Fruit fly (Drosophila melanogaster) whole organism, embryonic: ENCODE results near the gene CG9503.

ENCODE experiments used
- Atf-2 ChIP-seq: fragments of 200-800 bp; sonication (Bioruptor generic); optimal IDR thresholded peaks from 2 replicates; lab custom pipeline; 2016; ENCODE audit warnings: missing biosample characterization, missing genetic modification characterization
- CG1024 ChIP-seq: fragments of 200-800 bp; sonication (Bioruptor generic); IDR thresholded peaks from 2 replicates; pipeline ENCODE4 v1.3.6; 2022; ENCODE audit warnings: missing biosample characterization, missing genetic modification characterization
- CG10267 ChIP-seq: fragments of 200-800 bp; sonication (Bioruptor generic); optimal IDR thresholded peaks from 2 replicates; lab custom pipeline; 2018; ENCODE audit warnings: missing biosample characterization, mild to moderate bottlenecking, missing genetic modification characterization, moderate library complexity
- CG14014 ChIP-seq: fragments of 200-800 bp; sonication (Bioruptor generic); IDR thresholded peaks from 2 replicates; pipeline ENCODE4 v1.3.6; 2022; ENCODE audit warnings: missing biosample characterization, missing genetic modification characterization
- CG16779 ChIP-seq: fragments of 200-800 bp; sonication (Bioruptor generic); IDR thresholded peaks from 2 replicates; pipeline ENCODE4 v1.3.6; 2022; ENCODE audit warnings: missing biosample characterization, missing genetic modification characterization
- CG5180 ChIP-seq: fragments of 200-800 bp; sonication (Bioruptor generic); optimal IDR thresholded peaks from 3 replicates; lab custom pipeline; 2017; ENCODE audit warnings: missing biosample characterization, missing genetic modification characterization, mild to moderate bottlenecking, moderate library complexity, missing genetic modification reagents
- CG7928 ChIP-seq: fragments of 200-800 bp; sonication (Bioruptor generic); optimal IDR thresholded peaks from 2 replicates; lab custom pipeline; 2017; ENCODE audit warnings: missing biosample characterization, mild to moderate bottlenecking, missing genetic modification characterization
- CG8924 ChIP-seq: fragments of 200-800 bp; optimal IDR thresholded peaks from 3 replicates; lab custom pipeline; 2019; ENCODE audit warnings: missing biosample characterization, mild to moderate bottlenecking, missing genetic modification characterization, moderate library complexity
- CG9215 ChIP-seq: fragments of 200-800 bp; sonication (Bioruptor generic); IDR thresholded peaks from 2 replicates; pipeline ENCODE4 v1.3.6; 2022; ENCODE audit warnings: missing biosample characterization, missing genetic modification characterization
- CG9817 ChIP-seq: fragments of 200-800 bp; sonication (Bioruptor generic); optimal IDR thresholded peaks from 2 replicates; lab custom pipeline; 2018; ENCODE audit warnings: missing biosample characterization, mild to moderate bottlenecking, missing genetic modification characterization, moderate library complexity
- Chrac-16 ChIP-seq: fragments of 200-800 bp; sonication (Bioruptor generic); optimal IDR thresholded peaks from 3 replicates; lab custom pipeline; 2016; ENCODE audit warnings: missing biosample characterization, missing genetic modification characterization
- GATAe ChIP-seq: fragments of 200-800 bp; sonication (Bioruptor generic); conservative IDR thresholded peaks from 2 replicates; pipeline ENCODE4 v1.3.6; 2022; ENCODE audit warnings: missing biosample characterization, missing genetic modification characterization
- MTF-1 ChIP-seq: fragments of 200-800 bp; sonication (Bioruptor generic); optimal IDR thresholded peaks from 2 replicates; lab custom pipeline; 2018; ENCODE audit warnings: missing biosample characterization, mild to moderate bottlenecking, missing genetic modification characterization, borderline replicate concordance
- Med ChIP-seq: fragments of 200-800 bp; sonication (Bioruptor generic); peaks from one replicate; lab custom pipeline; 2016; ENCODE audit warnings: missing biosample characterization, missing genetic modification characterization, mild to moderate bottlenecking, inconsistent platforms, moderate library complexity
- Neu2 ChIP-seq: fragments of 200-800 bp; sonication (Bioruptor generic); optimal IDR thresholded peaks from 3 replicates; lab custom pipeline; 2016; ENCODE audit warnings: missing biosample characterization, missing genetic modification characterization, borderline replicate concordance
- Oaz ChIP-seq: fragments of 200-800 bp; sonication (Bioruptor generic); IDR thresholded peaks from 2 replicates; pipeline ENCODE4 v1.3.6; 2022; ENCODE audit warnings: missing biosample characterization, missing genetic modification characterization
- Spps ChIP-seq: fragments of 200-800 bp; sonication (Bioruptor generic); optimal IDR thresholded peaks from 2 replicates; lab custom pipeline; 2018; ENCODE audit warnings: missing biosample characterization, mild to moderate bottlenecking, missing genetic modification characterization
- Xbp1 ChIP-seq: fragments of 200-800 bp; sonication (Bioruptor generic); optimal IDR thresholded peaks from 3 replicates; lab custom pipeline; 2016; ENCODE audit warnings: missing biosample characterization, mild to moderate bottlenecking, missing genetic modification characterization
- amos ChIP-seq: fragments of 200-800 bp; sonication (Bioruptor generic); IDR thresholded peaks from 2 replicates; pipeline ENCODE4 v1.3.6; 2022; ENCODE audit warnings: missing biosample characterization, missing genetic modification characterization; ENCODE audit not compliant: partially characterized antibody
- bbx ChIP-seq: fragments of 200-800 bp; sonication (Bioruptor generic); IDR thresholded peaks from 2 replicates; pipeline ENCODE4 v1.3.6; 2022; ENCODE audit warnings: missing biosample characterization, missing genetic modification characterization; ENCODE audit not compliant: partially characterized antibody
- croc ChIP-seq: fragments of 200-800 bp; sonication (Bioruptor generic); conservative IDR thresholded peaks from 3 replicates; pipeline ENCODE4 v1.3.6; 2022; ENCODE audit warnings: missing biosample characterization, missing genetic modification characterization
- crol ChIP-seq: fragments of 200-800 bp; sonication (Bioruptor generic); IDR thresholded peaks from 2 replicates; pipeline ENCODE4 v1.3.6; 2022; ENCODE audit warnings: missing biosample characterization, missing genetic modification characterization
- dmrt11E ChIP-seq: fragments of 200-800 bp; sonication (Bioruptor generic); optimal IDR thresholded peaks from 3 replicates; lab custom pipeline; 2018; ENCODE audit warnings: missing biosample characterization, mild to moderate bottlenecking, missing genetic modification characterization, moderate library complexity
- dpn ChIP-seq, 2 experiments: fragments of 200-800 bp; sonication (Bioruptor generic); optimal IDR thresholded peaks; 3 replicates each; lab custom pipeline; 2016; ENCODE audit warnings: missing biosample characterization in 2 of 2, missing genetic modification characterization in 2 of 2
- dysf ChIP-seq: fragments of 200-800 bp; sonication (Bioruptor generic); IDR thresholded peaks from 3 replicates; pipeline ENCODE4 v1.3.6; 2022; ENCODE audit warnings: missing biosample characterization, missing genetic modification characterization
- fru ChIP-seq: fragments of >200 bp; optimal IDR thresholded peaks from 2 replicates; lab custom pipeline; 2017
- ftz-f1 ChIP-seq: fragments of 200-800 bp; sonication (Bioruptor generic); optimal IDR thresholded peaks from 2 replicates; lab custom pipeline; 2016; ENCODE audit warnings: missing biosample characterization, missing genetic modification characterization
- grn ChIP-seq: fragments of 200-800 bp; sonication (Bioruptor generic); optimal IDR thresholded peaks from 3 replicates; lab custom pipeline; 2017; ENCODE audit warnings: missing biosample characterization, missing genetic modification characterization
- ham ChIP-seq: fragments of 200-800 bp; sonication (Bioruptor generic); IDR thresholded peaks from 2 replicates; pipeline ENCODE4 v1.3.6; 2022; ENCODE audit warnings: missing biosample characterization, missing genetic modification characterization
- inv ChIP-seq: fragments of 200-800 bp; sonication (Bioruptor generic); IDR thresholded peaks from 2 replicates; pipeline ENCODE4 v1.3.6; 2022; ENCODE audit warnings: missing biosample characterization, missing genetic modification characterization; ENCODE audit not compliant: partially characterized antibody
- kay ChIP-seq: fragments of 200-800 bp; sonication (Bioruptor generic); optimal IDR thresholded peaks from 2 replicates; lab custom pipeline; 2016; ENCODE audit warnings: missing biosample characterization, missing genetic modification characterization
- mirr ChIP-seq: fragments of 200-800 bp; sonication (Bioruptor generic); optimal IDR thresholded peaks from 3 replicates; lab custom pipeline; 2018; ENCODE audit warnings: missing biosample characterization, mild to moderate bottlenecking, missing genetic modification characterization
- org-1 ChIP-seq: fragments of 200-800 bp; sonication (Bioruptor generic); optimal IDR thresholded peaks from 2 replicates; lab custom pipeline; 2017; ENCODE audit warnings: missing biosample characterization, missing genetic modification characterization
- peb ChIP-seq: fragments of 200-800 bp; sonication (Bioruptor generic); IDR thresholded peaks from 2 replicates; pipeline ENCODE4 v1.3.6; 2022; ENCODE audit warnings: missing biosample characterization, missing genetic modification characterization
- ro ChIP-seq: fragments of 200-800 bp; sonication (Bioruptor generic); IDR thresholded peaks from 2 replicates; pipeline ENCODE4 v1.3.6; 2022; ENCODE audit warnings: missing biosample characterization, missing genetic modification characterization
- sc ChIP-seq, 3 experiments: fragments of >200 bp in 2 of 3; fragments of 200-800 bp in 1 of 3; sonication (Bioruptor generic) in 1 of 3; optimal IDR thresholded peaks; 2 replicates in 2 of 3; 3 replicates in 1 of 3; lab custom pipeline; 2017; ENCODE audit warnings: mild to moderate bottlenecking in 1 of 3, missing biosample characterization in 1 of 3, missing genetic modification characterization in 1 of 3, missing genetic modification reagents in 1 of 3
- sens ChIP-seq: fragments of 200-800 bp; sonication (Bioruptor generic); peaks from one replicate; lab custom pipeline; 2016; ENCODE audit warnings: missing biosample characterization, missing genetic modification characterization
- so ChIP-seq: fragments of 200-800 bp; sonication (Bioruptor generic); IDR thresholded peaks from 3 replicates; pipeline ENCODE4 v1.3.6; 2022; ENCODE audit warnings: missing biosample characterization, missing genetic modification characterization
- sug ChIP-seq: fragments of 200-800 bp; optimal IDR thresholded peaks from 2 replicates; lab custom pipeline; 2019; ENCODE audit warnings: missing biosample characterization, mild to moderate bottlenecking, missing genetic modification characterization, moderate library complexity
- tin ChIP-seq: fragments of 200-800 bp; sonication (Bioruptor generic); optimal IDR thresholded peaks from 3 replicates; lab custom pipeline; 2016; ENCODE audit warnings: missing biosample characterization, missing genetic modification characterization
- trh ChIP-seq: fragments of 200-800 bp; sonication (Bioruptor generic); optimal IDR thresholded peaks from 2 replicates; lab custom pipeline; 2016; ENCODE audit warnings: missing biosample characterization, missing genetic modification characterization

CG9503 gene

DNA sequence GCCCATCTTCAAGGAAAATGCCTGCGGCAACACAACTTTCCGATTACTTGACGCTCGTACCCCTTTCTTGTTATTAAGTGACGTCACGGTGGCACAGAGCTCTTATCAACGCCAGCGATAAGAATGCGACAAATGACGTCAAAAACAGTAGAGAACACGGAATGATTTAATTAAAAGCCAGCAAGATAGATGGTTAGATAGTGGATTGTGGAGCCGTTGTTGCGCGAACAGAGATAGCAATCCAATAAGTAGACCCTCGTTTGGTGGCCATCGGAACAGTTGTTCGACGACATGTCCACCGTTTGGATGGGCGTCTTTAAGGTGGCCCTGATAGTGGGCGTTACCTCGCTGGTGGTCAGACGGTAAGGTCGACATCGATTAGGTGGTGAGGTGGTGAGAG is 6.5 kb upstream of the CG9503 start (continued):
- TF ChIP-seq CG10267 (tag; lab: Kevin White, UChicago): no peak
- TF ChIP-seq CG8924: no peak
- no peak for TF ChIP-seq crol (GFP tag; lab: Robert Waterston, UW)
- TF ChIP-seq ro (GFP tag; lab: Robert Waterston, UW): no peak
- TF ChIP-seq ftz-f1 (GFP tag; lab: Kevin White, UChicago): no peak
- no peak for TF ChIP-seq dpn (GFP tag; optimal IDR thresholded peaks at IDR 0.05; lab: Kevin White, UChicago)
- TF ChIP-seq CG9215 (GFP tag; lab: Robert Waterston, UW): no peak
- no peak for TF ChIP-seq CG14014 (GFP tag; lab: Robert Waterston, UW)
- TF ChIP-seq peb (GFP tag; lab: Robert Waterston, UW): no peak
- no peak for TF ChIP-seq CG7928 (GFP tag; lab: Kevin White, UChicago)
- peak; percentile 52 for TF ChIP-seq Med (GFP tag; lab: Kevin White, UChicago)
- TF ChIP-seq fru (lab: Kevin White, UChicago): no peak
- no peak for TF ChIP-seq MTF-1 (GFP tag; lab: Kevin White, UChicago)
- peak; percentile 98 for TF ChIP-seq grn (GFP tag; lab: Kevin White, UChicago)
- TF ChIP-seq mirr (GFP tag; lab: Kevin White, UChicago): peak; percentile 75
- no peak for TF ChIP-seq CG5180 (GFP tag; lab: Kevin White, UChicago)
- TF ChIP-seq inv: no peak
- TF ChIP-seq croc: no peak
- TF ChIP-seq sens: no peak
- TF ChIP-seq so (GFP tag; lab: Robert Waterston, UW): no peak
- no peak for TF ChIP-seq dysf (GFP tag; lab: Robert Waterston, UW)
- peak; percentile 80 for TF ChIP-seq sug (tag; lab: Kevin White, UChicago)
- TF ChIP-seq GATAe (GFP tag; lab: Robert Waterston, UW): no peak
- no peak for TF ChIP-seq org-1

DNA sequence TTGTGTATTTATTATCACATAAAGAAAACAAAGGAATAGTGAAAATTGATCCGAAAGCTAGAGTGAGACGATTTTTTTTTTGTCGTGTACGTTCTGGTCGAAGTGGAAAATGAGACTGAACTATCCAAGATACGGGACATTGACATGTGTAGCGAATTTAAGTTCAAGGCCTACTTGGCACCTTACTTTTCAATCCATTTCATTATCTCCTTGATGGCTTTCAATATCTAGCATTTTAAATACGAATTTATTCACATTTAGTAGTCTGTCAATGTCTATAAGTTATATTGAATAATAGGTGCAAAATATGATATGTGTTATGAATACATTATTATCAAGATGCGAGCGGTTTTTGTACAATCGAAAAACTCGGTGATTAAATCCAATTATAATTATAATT is 5.6 kb upstream of the CG9503 start, which contains the start of gene CG32591:
CG32591 (minus strand) TSS at position 101 of the 400 bp plus-strand sequence.
- TF ChIP-seq dmrt11E (tag; lab: Kevin White, UChicago): no peak
- no peak for TF ChIP-seq Xbp1
- TF ChIP-seq CG9817 (tag; lab: Kevin White, UChicago): no peak
- TF ChIP-seq Chrac-16 (GFP tag; lab: Kevin White, UChicago): no peak
- TF ChIP-seq bbx (GFP tag; lab: Robert Waterston, UW): no peak
- TF ChIP-seq trh (GFP tag; lab: Kevin White, UChicago): no peak
- TF ChIP-seq sc (optimal IDR thresholded peaks at IDR 0.05; lab: Kevin White, UChicago): no peak
- no peak for TF ChIP-seq sc (GFP tag; optimal IDR thresholded peaks at IDR 0.05; lab: Kevin White, UChicago)
- no peak for TF ChIP-seq CG1024 (GFP tag; lab: Robert Waterston, UW)
- TF ChIP-seq Oaz (GFP tag; lab: Robert Waterston, UW): no peak
- TF ChIP-seq kay (GFP tag; lab: Kevin White, UChicago): no peak
- no peak for TF ChIP-seq tin
- TF ChIP-seq amos: no peak
- no peak for TF ChIP-seq CG5180 (GFP tag; lab: Kevin White, UChicago)
- TF ChIP-seq Spps (tag; lab: Kevin White, UChicago): no peak
- no peak for TF ChIP-seq Neu2 (GFP tag; lab: Kevin White, UChicago)
- TF ChIP-seq Atf-2: no peak
- TF ChIP-seq CG16779 (GFP tag; lab: Robert Waterston, UW): no peak
- no peak for TF ChIP-seq ham
